Worm (Caenorhabditis elegans): ENCODE data around the gene ufm-1.

ufm-1 gene

ce11 chrIII:7907515-7907914 is 48.7 kb downstream of the ufm-1 start, which contains the start of gene pcp-5:
Gene pcp-5, minus strand, starts transcription at chrIII:7907615.
- TF ChIP-seq akir-1 (GFP tag; optimal IDR thresholded peaks at IDR 0.05) = no peak
- no peak for TF ChIP-seq hmg-20 (GFP tag; IDR thresholded peaks at IDR 0.05)
- TF ChIP-seq ceh-79 (tag; optimal IDR thresholded peaks at IDR 0.05) = no peak
- no peak for TF ChIP-seq dpff-1 (tag; optimal IDR thresholded peaks at IDR 0.05)
- no peak for TF ChIP-seq fkh-3 (tag; optimal IDR thresholded peaks at IDR 0.05)
- TF ChIP-seq F33H1.4 (GFP tag; IDR thresholded peaks at IDR 0.05) = no peak
